Worm (Caenorhabditis elegans) whole organism, early embryonic: Measurements from ENCODE around the gene rpa-1.

Experiments used
- B0310.2 ChIP-seq: sonication (generic microtip); optimal IDR thresholded peaks from 2 replicates; lab custom pipeline; 2016; ENCODE audit warnings: mild to moderate bottlenecking, missing genetic modification characterization, missing compliant biosample characterization
- F13C5.2 ChIP-seq: sonication (generic microtip); optimal IDR thresholded peaks from 2 replicates; lab custom pipeline; 2017; ENCODE audit warnings: mild to moderate bottlenecking, missing genetic modification characterization, inconsistent platforms, missing compliant biosample characterization
- aly-1 ChIP-seq: sonication (generic microtip); optimal IDR thresholded peaks from 2 replicates; lab custom pipeline; 2016; ENCODE audit warnings: missing genetic modification characterization, missing compliant biosample characterization
- ama-1 ChIP-seq: fragments of 150-350 bp; optimal IDR thresholded peaks from 2 replicates; lab custom pipeline; 2014
- ceh-13 ChIP-seq: fragments of 200-800 bp; sonication (Bioruptor generic); optimal IDR thresholded peaks from 2 replicates; lab custom pipeline; 2018; ENCODE audit warnings: mild to moderate bottlenecking, missing genetic modification characterization, missing compliant biosample characterization
- ets-7 ChIP-seq: sonication (generic microtip); optimal IDR thresholded peaks from 2 replicates; lab custom pipeline; 2016; ENCODE audit warnings: missing genotype, missing genetic modification characterization, missing compliant biosample characterization
- flt-1 ChIP-seq: fragments of 200-800 bp; sonication (Bioruptor generic); IDR thresholded peaks from 2 replicates; pipeline ENCODE4 v1.3.6; 2022; ENCODE audit warnings: missing genetic modification characterization, missing compliant biosample characterization
- hmbx-1 ChIP-seq: sonication (generic microtip); optimal IDR thresholded peaks from 2 replicates; lab custom pipeline; 2016; ENCODE audit warnings: mild to moderate bottlenecking, missing genetic modification characterization, missing compliant biosample characterization
- hnd-1 ChIP-seq: sonication (generic microtip); optimal IDR thresholded peaks from 2 replicates; lab custom pipeline; 2016; ENCODE audit warnings: missing genetic modification characterization, missing compliant biosample characterization
- pes-1 ChIP-seq: fragments of 200-800 bp; sonication (Bioruptor generic); IDR thresholded peaks from 2 replicates; pipeline ENCODE4 v1.3.6; 2022; ENCODE audit warnings: missing genetic modification reagents, missing genetic modification characterization, missing compliant biosample characterization
- sea-1 ChIP-seq: fragments of 200-800 bp; sonication (Bioruptor generic); conservative IDR thresholded peaks from 2 replicates; pipeline ENCODE4 v1.3.6; 2022; ENCODE audit warnings: missing genetic modification characterization, missing compliant biosample characterization
- tbx-11 ChIP-seq: fragments of 200-800 bp; sonication (Bioruptor generic); IDR thresholded peaks from 2 replicates; pipeline ENCODE4 v1.3.6; 2022; ENCODE audit warnings: missing genetic modification characterization, missing compliant biosample characterization
- tbx-37 ChIP-seq: fragments of 200-800 bp; sonication (Bioruptor generic); conservative IDR thresholded peaks from 2 replicates; pipeline ENCODE4 v1.3.6; 2022; ENCODE audit warnings: missing genetic modification reagents, missing genetic modification characterization, missing compliant biosample characterization

ce11 chrII:7631171-7631570 is 33.2 kb upstream of the rpa-1 start:
- TF ChIP-seq pes-1 (GFP tag; lab: Robert Waterston, UW) (no peak), F13C5.2 (tag; lab: Kevin White, UChicago) (no peak), sea-1 (no peak), ama-1 (lab: Kevin White, UChicago) (no peak), aly-1 (tag; lab: Kevin White, UChicago) (no peak), hnd-1 (tag; lab: Kevin White, UChicago) (no peak), hmbx-1 (tag; lab: Kevin White, UChicago) (no peak), B0310.2 (tag; lab: Kevin White, UChicago) (no peak), flt-1 (no peak), tbx-11 (GFP tag; lab: Robert Waterston, UW) (no peak), ceh-13 (no peak), ets-7 (tag; lab: Kevin White, UChicago) (no peak), tbx-37 (no peak)
